Worm (Caenorhabditis elegans): ENCODE data around the gene flr-4.

DNA sequence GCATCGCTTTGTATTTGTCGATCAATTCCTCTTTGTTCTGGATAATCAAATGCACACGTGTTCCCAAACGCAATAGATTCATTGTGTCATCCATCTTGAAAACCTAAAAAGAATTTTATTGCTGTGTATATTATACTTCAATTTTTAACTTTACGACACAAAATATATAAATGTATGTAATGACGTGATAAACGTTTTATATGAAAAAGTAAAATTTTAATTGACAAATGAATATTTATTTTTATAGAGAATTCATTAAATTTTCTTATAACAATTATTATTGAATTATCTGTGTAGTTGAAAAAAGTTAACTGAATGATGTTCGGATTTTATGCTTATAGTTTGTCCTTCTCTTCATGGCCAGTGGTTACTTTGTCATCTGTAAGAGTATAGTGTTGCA is 33.3 kb upstream of the flr-4 start, which contains the start of gene H03G16.7:
- TF ChIP-seq ceh-36 (tag; optimal IDR thresholded peaks at IDR 0.05) (no peak), sea-1 (GFP tag; conservative IDR thresholded peaks at IDR 0.05) (no peak), ets-7 (tag; optimal IDR thresholded peaks at IDR 0.05) (no peak), ama-1 (optimal IDR thresholded peaks at IDR 0.05) (no peak), flt-1 (GFP tag; IDR thresholded peaks at IDR 0.05) (no peak), hmbx-1 (tag; optimal IDR thresholded peaks at IDR 0.05) (no peak), hnd-1 (tag; optimal IDR thresholded peaks at IDR 0.05) (no peak), tra-4 (tag; optimal IDR thresholded peaks at IDR 0.05) (no peak), F13C5.2 (tag; optimal IDR thresholded peaks at IDR 0.05) (no peak), pes-1 (GFP tag; IDR thresholded peaks at IDR 0.05) (no peak), aly-1 (tag; optimal IDR thresholded peaks at IDR 0.05) (no peak)
